Worm (Caenorhabditis elegans) whole organism, L4 larva: ENCODE data around the gene Y69A2AR.50.

ENCODE experiments used
- F44E2.7 ChIP-seq: fragments of 200-800 bp; sonication (Bioruptor generic); IDR thresholded peaks from 2 replicates; pipeline ENCODE4 v2.1.2; 2022; ENCODE audit warnings: missing genetic modification characterization, missing compliant biosample characterization
- F49E8.2 ChIP-seq: sonication (generic microtip); optimal IDR thresholded peaks from 2 replicates; lab custom pipeline; 2016; ENCODE audit warnings: missing compliant biosample characterization, mild to moderate bottlenecking, missing genetic modification characterization, borderline replicate concordance
- R02D3.7 ChIP-seq: fragments of 150-350 bp; sonication (generic microtip); optimal IDR thresholded peaks from 3 replicates; lab custom pipeline; 2014; ENCODE audit warnings: missing biosample characterization, missing genetic modification characterization
- Y48G9A.11 ChIP-seq: fragments of 200-800 bp; sonication (Bioruptor generic); IDR thresholded peaks from 2 replicates; pipeline ENCODE4 v1.3.6; 2022; ENCODE audit warnings: missing genetic modification reagents, missing genetic modification characterization, missing compliant biosample characterization
- Y5F2A.4 ChIP-seq: fragments of 200-800 bp; sonication (Bioruptor generic); optimal IDR thresholded peaks from 2 replicates; lab custom pipeline; 2018; ENCODE audit warnings: mild to moderate bottlenecking, missing genetic modification characterization, missing compliant biosample characterization
- ZK337.2 ChIP-seq: fragments of 200-800 bp; sonication (Bioruptor generic); IDR thresholded peaks from 2 replicates; pipeline ENCODE4 v1.3.6; 2022; ENCODE audit warnings: missing genetic modification reagents, missing genetic modification characterization, missing compliant biosample characterization
- ZK546.5 ChIP-seq, 2 experiments: sonication (generic microtip); optimal IDR thresholded peaks; 2 replicates each; lab custom pipeline; 2017; ENCODE audit warnings: missing biosample characterization in 2 of 2, missing genetic modification characterization in 2 of 2
- aha-1 ChIP-seq: fragments of 150-350 bp; peaks from one replicate; lab custom pipeline; 2014; ENCODE audit warnings: missing biosample characterization, missing genetic modification characterization
- ceh-28 ChIP-seq: fragments of 150-350 bp; optimal IDR thresholded peaks from 2 replicates; lab custom pipeline; 2014; ENCODE audit warnings: missing biosample characterization, missing genetic modification reagents, missing genetic modification characterization
- ceh-62 ChIP-seq: sonication (generic microtip); optimal IDR thresholded peaks from 2 replicates; lab custom pipeline; 2017; ENCODE audit warnings: missing biosample characterization, missing genetic modification characterization
- daf-16 ChIP-seq, 3 experiments: sonication (generic microtip); optimal IDR thresholded peaks; 2 replicates each; lab custom pipeline; 2016 to 2017; ENCODE audit warnings: missing genetic modification characterization in 3 of 3, missing genetic modification reagents in 3 of 3, mild to moderate bottlenecking in 2 of 3, missing compliant biosample characterization in 2 of 3, missing biosample characterization in 1 of 3, moderate library complexity in 1 of 3
- daf-8 ChIP-seq: fragments of 200-800 bp; sonication (Bioruptor generic); IDR thresholded peaks from 2 replicates; pipeline ENCODE4 v1.3.6; 2022; ENCODE audit warnings: missing genetic modification characterization, missing compliant biosample characterization
- dve-1 ChIP-seq: sonication (generic microtip); optimal IDR thresholded peaks from 2 replicates; lab custom pipeline; 2017; ENCODE audit warnings: antibody characterized with exemption, mild to moderate bottlenecking, missing genetic modification characterization, missing compliant biosample characterization; ENCODE audit not compliant: insufficient read depth
- egl-43 ChIP-seq: fragments of 200-800 bp; sonication (Bioruptor generic); IDR thresholded peaks from 2 replicates; pipeline ENCODE4 v1.3.6; 2022; ENCODE audit warnings: missing genetic modification reagents, missing genetic modification characterization, missing compliant biosample characterization
- fkh-10 ChIP-seq: fragments of 150-350 bp; optimal IDR thresholded peaks from 2 replicates; lab custom pipeline; 2014; ENCODE audit warnings: missing biosample characterization, missing genetic modification reagents, missing genetic modification characterization
- fos-1 ChIP-seq: fragments of 150-350 bp; optimal IDR thresholded peaks from 2 replicates; lab custom pipeline; 2014; ENCODE audit warnings: missing biosample characterization, missing genetic modification characterization
- hlh-30 ChIP-seq: sonication (generic microtip); optimal IDR thresholded peaks from 2 replicates; lab custom pipeline; 2017; ENCODE audit warnings: antibody characterized with exemption, mild to moderate bottlenecking, missing genetic modification characterization, missing compliant biosample characterization; ENCODE audit not compliant: insufficient read depth
- jun-1 ChIP-seq: fragments of 150-350 bp; optimal IDR thresholded peaks from 2 replicates; lab custom pipeline; 2014; ENCODE audit warnings: missing biosample characterization, missing genetic modification reagents, missing genetic modification characterization
- lim-7 ChIP-seq: fragments of 200-800 bp; sonication (Bioruptor generic); IDR thresholded peaks from 2 replicates; pipeline ENCODE4 v1.3.6; 2022; ENCODE audit warnings: missing genetic modification characterization, missing compliant biosample characterization
- lin-13 ChIP-seq: fragments of 150-350 bp; optimal IDR thresholded peaks from 2 replicates; lab custom pipeline; 2014; ENCODE audit warnings: missing biosample characterization, missing genetic modification reagents, missing genetic modification characterization
- lir-3 ChIP-seq: sonication (generic microtip); optimal IDR thresholded peaks from 2 replicates; lab custom pipeline; 2016; ENCODE audit warnings: mild to moderate bottlenecking, missing genetic modification characterization, missing compliant biosample characterization
- madf-5 ChIP-seq, 2 experiments: fragments of 200-800 bp; sonication (Bioruptor generic); IDR thresholded peaks; 2 replicates each; pipeline ENCODE4 v1.3.6; 2022; ENCODE audit warnings: missing compliant biosample characterization in 2 of 2, missing genetic modification characterization in 2 of 2
- nhr-10 ChIP-seq: fragments of 150-350 bp; optimal IDR thresholded peaks from 2 replicates; lab custom pipeline; 2014; ENCODE audit warnings: missing biosample characterization, missing genetic modification characterization
- nhr-111 ChIP-seq: fragments of 200-800 bp; sonication (Bioruptor generic); optimal IDR thresholded peaks from 2 replicates; lab custom pipeline; 2018; ENCODE audit warnings: mild to moderate bottlenecking, missing genetic modification characterization, missing compliant biosample characterization
- nhr-237 ChIP-seq: sonication (generic microtip); optimal IDR thresholded peaks from 2 replicates; lab custom pipeline; 2017; ENCODE audit warnings: missing biosample characterization, missing genetic modification characterization
- nhr-28 ChIP-seq: fragments of 150-350 bp; optimal IDR thresholded peaks from 2 replicates; lab custom pipeline; 2014; ENCODE audit warnings: missing biosample characterization, missing genetic modification characterization
- nhr-41 ChIP-seq: fragments of 200-800 bp; sonication (Bioruptor generic); IDR thresholded peaks from 2 replicates; pipeline ENCODE4 v1.3.6; 2022; ENCODE audit warnings: missing genetic modification reagents, missing genetic modification characterization, missing compliant biosample characterization
- nhr-48 ChIP-seq: sonication (generic microtip); optimal IDR thresholded peaks from 2 replicates; lab custom pipeline; 2016; ENCODE audit warnings: mild to moderate bottlenecking, missing genetic modification characterization, missing compliant biosample characterization
- nhr-6 ChIP-seq: fragments of 150-350 bp; optimal IDR thresholded peaks from 2 replicates; lab custom pipeline; 2014; ENCODE audit warnings: missing biosample characterization, missing genetic modification characterization
- nhr-76 ChIP-seq: fragments of 150-350 bp; optimal IDR thresholded peaks from 2 replicates; lab custom pipeline; 2014; ENCODE audit warnings: missing biosample characterization, missing genetic modification characterization
- pha-4 ChIP-seq, 2 experiments: fragments of 150-350 bp in 1 of 2; fragments of 200-800 bp in 1 of 2; sonication (Bioruptor generic) in 1 of 2; IDR thresholded peaks in 1 of 2; optimal IDR thresholded peaks in 1 of 2; 2 replicates each; pipeline versions ENCODE4 v1.3.6 to Lab custom; 2014 to 2022; ENCODE audit warnings: missing genetic modification characterization in 2 of 2, missing genetic modification reagents in 2 of 2, missing biosample characterization in 1 of 2, missing compliant biosample characterization in 1 of 2
- pqm-1 ChIP-seq: sonication (generic microtip); optimal IDR thresholded peaks from 2 replicates; lab custom pipeline; 2017; ENCODE audit warnings: missing biosample characterization, missing genetic modification characterization
- sdz-12 ChIP-seq: fragments of 200-800 bp; sonication (Bioruptor generic); optimal IDR thresholded peaks from 2 replicates; lab custom pipeline; 2018; ENCODE audit warnings: mild to moderate bottlenecking, missing genetic modification characterization, missing compliant biosample characterization
- snpc-4 ChIP-seq: fragments of 150-350 bp; optimal IDR thresholded peaks from 2 replicates; lab custom pipeline; 2014; ENCODE audit warnings: missing biosample characterization, missing genetic modification characterization
- spr-1 ChIP-seq: sonication (generic microtip); optimal IDR thresholded peaks from 2 replicates; lab custom pipeline; 2016; ENCODE audit warnings: mild to moderate bottlenecking, missing genetic modification characterization, missing compliant biosample characterization
- tag-97 ChIP-seq: fragments of 200-800 bp; sonication (Bioruptor generic); IDR thresholded peaks from 2 replicates; pipeline ENCODE4 v1.3.6; 2022; ENCODE audit warnings: missing genetic modification characterization, missing compliant biosample characterization
- unc-130 ChIP-seq: sonication (generic microtip); optimal IDR thresholded peaks from 2 replicates; lab custom pipeline; 2016; ENCODE audit warnings: missing genetic modification reagents, missing genetic modification characterization, missing compliant biosample characterization
- zfp-3 ChIP-seq: fragments of 200-800 bp; sonication (Bioruptor generic); conservative IDR thresholded peaks from 2 replicates; pipeline ENCODE4 v1.3.6; 2022; ENCODE audit warnings: missing genetic modification reagents, missing genetic modification characterization, missing compliant biosample characterization
- zip-11 ChIP-seq: fragments of 200-800 bp; sonication (Bioruptor generic); IDR thresholded peaks from 2 replicates; pipeline ENCODE4 v1.3.6; 2022; ENCODE audit warnings: missing genetic modification characterization, missing compliant biosample characterization
- zip-2 ChIP-seq: fragments of 150-350 bp; optimal IDR thresholded peaks from 2 replicates; lab custom pipeline; 2014; ENCODE audit warnings: missing biosample characterization, missing genetic modification characterization
- ztf-7 ChIP-seq: fragments of 150-350 bp; optimal IDR thresholded peaks from 2 replicates; lab custom pipeline; 2014; ENCODE audit warnings: missing biosample characterization, missing genetic modification characterization

The Y69A2AR.50 gene

DNA sequence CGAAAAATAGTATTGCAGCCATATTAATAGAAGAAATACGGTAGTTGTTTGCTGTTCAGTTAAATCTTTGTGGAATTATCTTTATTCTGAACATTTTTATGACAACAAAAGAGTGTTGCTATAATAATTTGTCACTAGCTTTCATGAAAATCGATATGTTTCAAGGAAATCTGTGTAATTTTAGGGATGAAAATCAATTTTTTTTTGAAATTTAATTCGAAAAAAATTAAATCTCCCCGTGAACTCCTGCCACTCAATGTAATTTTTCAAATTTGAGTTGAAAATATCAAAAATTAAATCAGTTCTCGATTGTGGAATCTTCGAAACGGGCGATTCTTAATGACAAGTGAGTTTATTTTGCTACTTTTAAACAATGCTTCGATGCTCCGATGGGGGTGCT, 813 bp upstream of the Y69A2AR.50 start, which contains the start of gene Y69A2AR.46:
Gene Y69A2AR.46, plus strand, starts transcription at position 301 of the 400 bp plus-strand sequence.
- TF ChIP-seq nhr-10 (tag; lab: Kevin White, UChicago) (no peak), unc-130 (no peak), Y48G9A.11 (GFP tag; lab: Robert Waterston, UW) (no peak), nhr-76 (tag; lab: Kevin White, UChicago) (no peak), F49E8.2 (no peak), nhr-41 (GFP tag; lab: Robert Waterston, UW) (no peak), Y5F2A.4 (GFP tag; lab: Kevin White, UChicago) (no peak), nhr-237 (tag; lab: Kevin White, UChicago) (no peak), zip-2 (tag; lab: Kevin White, UChicago) (no peak), zip-11 (GFP tag; lab: Robert Waterston, UW) (no peak), ztf-7 (tag; lab: Kevin White, UChicago) (no peak), aha-1 (tag; lab: Kevin White, UChicago) (no peak), ZK337.2 (no peak), daf-8 (GFP tag; lab: Robert Waterston, UW) (no peak), nhr-6 (no peak), hlh-30 (no peak), dve-1 (tag; lab: Kevin White, UChicago) (no peak), R02D3.7 (tag; lab: Kevin White, UChicago) (no peak)

DNA sequence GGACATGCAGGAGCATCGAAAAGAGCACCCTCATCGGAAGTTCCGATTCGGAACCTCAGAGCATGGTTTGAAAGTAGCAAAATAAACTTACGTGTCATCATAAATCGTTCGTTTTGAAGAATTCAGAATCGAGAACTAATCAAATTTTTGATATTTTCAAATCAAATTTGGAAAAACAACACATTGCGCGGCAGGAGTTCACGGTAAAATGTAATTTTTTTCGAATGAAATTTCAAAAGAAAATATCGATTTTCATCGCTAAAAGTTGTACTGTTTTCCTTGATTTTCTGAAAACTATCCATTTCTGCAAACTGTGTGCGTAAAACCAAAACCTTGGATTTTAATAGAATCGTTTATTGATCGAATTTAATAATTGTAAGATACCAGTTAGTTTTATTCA, 1.8 kb downstream of the Y69A2AR.50 start, which contains the start of gene Y69A2AR.24:
Gene Y69A2AR.24, minus strand, starts transcription at position 101 of the 400 bp plus-strand sequence.
- TF ChIP-seq zfp-3 (no peak), pqm-1 (no peak), tag-97 (GFP tag; lab: Robert Waterston, UW) (no peak), jun-1 (tag; lab: Kevin White, UChicago) (no peak)

DNA sequence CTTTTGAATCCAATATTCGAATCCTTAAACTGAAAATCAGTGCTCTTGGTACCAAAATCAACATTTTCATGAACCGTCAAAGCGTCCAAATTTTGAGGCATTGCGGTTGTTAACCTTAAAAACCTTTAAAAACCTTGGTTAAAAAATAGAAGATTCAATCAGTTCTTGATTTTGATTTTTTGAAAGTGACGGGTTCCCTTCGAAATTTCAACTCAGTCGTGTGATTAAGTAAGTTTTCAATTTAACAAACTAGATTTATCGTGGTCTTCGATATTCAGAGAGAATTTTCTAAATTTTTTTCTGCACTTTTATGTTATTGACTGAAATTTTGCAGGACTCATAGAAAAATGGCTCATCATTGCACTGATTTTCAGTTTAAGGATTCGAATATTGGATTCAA, 6.1 kb downstream of the Y69A2AR.50 start, which contains the start of the genes Y69A2AR.25 and Y69A2AR.12:
Gene Y69A2AR.25, minus strand, starts transcription at position 101 of the 400 bp plus-strand sequence.
Gene Y69A2AR.12, plus strand, starts transcription at position 348 of the 400 bp plus-strand sequence.
- TF ChIP-seq sdz-12 (GFP tag; lab: Kevin White, UChicago), result no peak
- no peak for TF ChIP-seq lir-3 (tag; lab: Kevin White, UChicago)
- TF ChIP-seq snpc-4, result no peak
- TF ChIP-seq nhr-48 (tag; lab: Kevin White, UChicago), result no peak
- no peak for TF ChIP-seq F44E2.7 (GFP tag; lab: Robert Waterston, UW)
- no peak for TF ChIP-seq ceh-28 (tag; lab: Kevin White, UChicago)
- no peak for TF ChIP-seq R02D3.7 (tag; lab: Kevin White, UChicago)
- TF ChIP-seq fos-1 (tag; lab: Kevin White, UChicago), result no peak
- no peak for TF ChIP-seq fkh-10 (GFP tag; lab: Kevin White, UChicago)
- TF ChIP-seq daf-16 (GFP tag; optimal IDR thresholded peaks at IDR 0.05; lab: Kevin White, UChicago), result no peak
- no peak for TF ChIP-seq daf-16 (tag; optimal IDR thresholded peaks at IDR 0.05; lab: Kevin White, UChicago)
- no peak for TF ChIP-seq jun-1 (tag; lab: Kevin White, UChicago)
- no peak for TF ChIP-seq ceh-62 (tag; lab: Kevin White, UChicago)
- TF ChIP-seq lim-7 (GFP tag; lab: Robert Waterston, UW), result no peak
- TF ChIP-seq nhr-28, result no peak
- no peak for TF ChIP-seq pha-4 (GFP tag; IDR thresholded peaks at IDR 0.05; lab: Robert Waterston, UW)
- no peak for TF ChIP-seq pha-4 (tag; optimal IDR thresholded peaks at IDR 0.05; lab: Kevin White, UChicago)

DNA sequence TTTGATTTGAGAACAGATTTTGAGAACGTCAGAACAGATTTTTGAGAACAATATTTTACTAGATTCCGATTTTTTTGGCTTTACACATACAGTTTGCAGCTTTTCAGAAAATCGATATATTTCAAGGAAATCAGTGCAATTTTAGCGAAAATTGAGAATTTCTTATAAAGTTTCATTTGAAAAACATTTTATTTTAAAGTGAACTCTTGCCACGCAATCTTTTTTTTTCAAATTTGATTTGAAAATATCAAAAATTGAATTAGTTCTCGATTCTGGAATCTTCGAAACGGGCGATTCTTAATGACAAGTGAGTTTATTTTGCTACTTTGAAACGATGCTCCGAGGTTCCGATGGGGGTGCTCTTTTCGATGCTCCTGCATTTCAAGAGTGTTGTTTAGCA, 9.9 kb downstream of the Y69A2AR.50 start, which contains the start of gene Y69A2AR.51:
Gene Y69A2AR.51, plus strand, starts transcription at position 301 of the 400 bp plus-strand sequence.
- TF ChIP-seq nhr-111 (GFP tag; lab: Kevin White, UChicago) (no peak), egl-43 (GFP tag; lab: Robert Waterston, UW) (no peak), madf-5 (GFP tag; IDR thresholded peaks at IDR 0.05; lab: Robert Waterston, UW) (no peak), spr-1 (no peak), lin-13 (no peak), ZK546.5 (tag; optimal IDR thresholded peaks at IDR 0.05; lab: Kevin White, UChicago) (no peak)
